Fruit fly (Drosophila melanogaster) whole organism, prepupa: ENCODE measurements around the gene CG6733.

Experiments
- CG11294 ChIP-seq: fragments of 200-800 bp; sonication (Bioruptor generic); IDR thresholded peaks from 2 replicates; pipeline ENCODE4 v1.3.6; 2022; ENCODE audit warnings: missing biosample characterization, missing genetic modification characterization
- CG11762 ChIP-seq: fragments of 200-800 bp; sonication (Bioruptor generic); optimal IDR thresholded peaks from 3 replicates; lab custom pipeline; 2016; ENCODE audit warnings: missing biosample characterization, missing genetic modification characterization; ENCODE audit not compliant: insufficient read depth
- CG11902 ChIP-seq: fragments of 200-800 bp; sonication (Bioruptor generic); optimal IDR thresholded peaks from 3 replicates; lab custom pipeline; 2016; ENCODE audit warnings: missing biosample characterization, missing genetic modification characterization
- CG15336 ChIP-seq: fragments of 200-800 bp; sonication (Bioruptor generic); IDR thresholded peaks from 2 replicates; pipeline ENCODE4 v1.3.6; 2022; ENCODE audit warnings: missing biosample characterization, missing genetic modification characterization
- CG1621 ChIP-seq: fragments of 200-800 bp; sonication (Bioruptor generic); optimal IDR thresholded peaks from 3 replicates; lab custom pipeline; 2018; ENCODE audit warnings: missing biosample characterization, mild to moderate bottlenecking, missing genetic modification characterization
- CG16779 ChIP-seq: fragments of 200-800 bp; sonication (Bioruptor generic); optimal IDR thresholded peaks from 3 replicates; lab custom pipeline; 2017; ENCODE audit warnings: missing biosample characterization, mild to moderate bottlenecking, missing genetic modification characterization
- CG3032 ChIP-seq: fragments of 200-800 bp; optimal IDR thresholded peaks from 2 replicates; lab custom pipeline; 2019; ENCODE audit warnings: missing biosample characterization, mild to moderate bottlenecking, missing genetic modification characterization, moderate library complexity
- CG31627 ChIP-seq: fragments of 200-800 bp; sonication (Bioruptor generic); optimal IDR thresholded peaks from 3 replicates; lab custom pipeline; 2016; ENCODE audit warnings: missing biosample characterization, missing genetic modification characterization
- CG32006 ChIP-seq: fragments of 200-800 bp; sonication (Bioruptor generic); optimal IDR thresholded peaks from 3 replicates; lab custom pipeline; 2017; ENCODE audit warnings: missing biosample characterization, mild to moderate bottlenecking, missing genetic modification characterization
- CG3919 ChIP-seq: fragments of 200-800 bp; sonication (Bioruptor generic); optimal IDR thresholded peaks from 3 replicates; lab custom pipeline; 2016; ENCODE audit warnings: missing biosample characterization, missing genetic modification characterization
- CG4318 ChIP-seq: fragments of 200-800 bp; sonication (Bioruptor generic); optimal IDR thresholded peaks from 3 replicates; lab custom pipeline; 2017; ENCODE audit warnings: missing biosample characterization, mild to moderate bottlenecking, missing genetic modification characterization
- CG6163 ChIP-seq: fragments of 200-800 bp; sonication (Bioruptor generic); IDR thresholded peaks from 3 replicates; pipeline ENCODE4 v1.3.6; 2022; ENCODE audit warnings: missing biosample characterization, missing genetic modification characterization
- CG6792 ChIP-seq: fragments of 200-800 bp; sonication (Bioruptor generic); optimal IDR thresholded peaks from 3 replicates; lab custom pipeline; 2016; ENCODE audit warnings: missing biosample characterization, missing genetic modification characterization
- CG6808 ChIP-seq: fragments of 200-800 bp; sonication (Bioruptor generic); optimal IDR thresholded peaks from 3 replicates; lab custom pipeline; 2017; ENCODE audit warnings: missing biosample characterization, missing genetic modification characterization, mild to moderate bottlenecking, moderate library complexity, missing genetic modification reagents
- CG6854 ChIP-seq: fragments of 200-800 bp; sonication (Bioruptor generic); optimal IDR thresholded peaks from 2 replicates; lab custom pipeline; 2017; ENCODE audit warnings: missing biosample characterization, mild to moderate bottlenecking, missing genetic modification characterization
- CG7368 ChIP-seq: fragments of 200-800 bp; sonication (Bioruptor generic); optimal IDR thresholded peaks from 3 replicates; lab custom pipeline; 2016; ENCODE audit warnings: missing biosample characterization, missing genetic modification characterization
- CG8119 ChIP-seq: fragments of 200-800 bp; sonication (Bioruptor generic); IDR thresholded peaks from 3 replicates; pipeline ENCODE4 v1.3.6; 2022; ENCODE audit warnings: missing biosample characterization, missing genetic modification characterization
- CG8319 ChIP-seq: fragments of 200-800 bp; sonication (Bioruptor generic); optimal IDR thresholded peaks from 3 replicates; lab custom pipeline; 2016; ENCODE audit warnings: missing biosample characterization, missing genetic modification characterization
- CG9139 ChIP-seq: fragments of 200-800 bp; sonication (Bioruptor generic); optimal IDR thresholded peaks from 3 replicates; lab custom pipeline; 2017; ENCODE audit warnings: missing biosample characterization, mild to moderate bottlenecking, missing genetic modification characterization
- Eip78C ChIP-seq: fragments of 200-800 bp; sonication (Bioruptor generic); peaks from one replicate; lab custom pipeline; 2016; ENCODE audit warnings: missing biosample characterization, missing genetic modification characterization
- Eip93F ChIP-seq: fragments of 200-800 bp; sonication (Bioruptor generic); optimal IDR thresholded peaks from 2 replicates; lab custom pipeline; 2016; ENCODE audit warnings: missing biosample characterization, mild to moderate bottlenecking, missing genetic modification characterization
- Ets96B ChIP-seq: fragments of 200-800 bp; optimal IDR thresholded peaks from 2 replicates; lab custom pipeline; 2019; ENCODE audit warnings: missing biosample characterization, mild to moderate bottlenecking, missing genetic modification characterization, moderate library complexity
- Hr38 ChIP-seq: sonication (Bioruptor generic); optimal IDR thresholded peaks from 2 replicates; lab custom pipeline; 2016; ENCODE audit warnings: missing biosample characterization, missing genetic modification characterization
- Hr39 ChIP-seq: fragments of 200-800 bp; sonication (Bioruptor generic); optimal IDR thresholded peaks from 2 replicates; lab custom pipeline; 2016; ENCODE audit warnings: missing biosample characterization, missing genetic modification characterization
- Hr4 ChIP-seq: fragments of 200-800 bp; sonication (Bioruptor generic); optimal IDR thresholded peaks from 3 replicates; lab custom pipeline; 2016; ENCODE audit warnings: missing biosample characterization, missing genetic modification characterization
- Lpt ChIP-seq: fragments of 200-800 bp; sonication (Bioruptor generic); optimal IDR thresholded peaks from 3 replicates; lab custom pipeline; 2016; ENCODE audit warnings: missing biosample characterization, missing genetic modification characterization
- Met ChIP-seq: fragments of 200-800 bp; sonication (Bioruptor generic); optimal IDR thresholded peaks from 3 replicates; lab custom pipeline; 2016; ENCODE audit warnings: missing biosample characterization, missing genetic modification characterization
- OdsH ChIP-seq: fragments of 200-800 bp; sonication (Bioruptor generic); optimal IDR thresholded peaks from 3 replicates; lab custom pipeline; 2016; ENCODE audit warnings: missing biosample characterization, missing genetic modification characterization
- Smox ChIP-seq: fragments of 200-800 bp; sonication (Bioruptor generic); optimal IDR thresholded peaks from 3 replicates; lab custom pipeline; 2016; ENCODE audit warnings: missing biosample characterization, missing genetic modification characterization
- Sox102F ChIP-seq: fragments of 200-800 bp; sonication (Bioruptor generic); optimal IDR thresholded peaks from 2 replicates; lab custom pipeline; 2016; ENCODE audit warnings: missing biosample characterization, mild to moderate bottlenecking, missing genetic modification characterization
- Sox14 ChIP-seq: fragments of 200-800 bp; sonication (Bioruptor generic); optimal IDR thresholded peaks from 3 replicates; lab custom pipeline; 2016; ENCODE audit warnings: missing biosample characterization, missing genetic modification characterization
- achi ChIP-seq: fragments of 200-800 bp; sonication (Bioruptor generic); optimal IDR thresholded peaks from 3 replicates; lab custom pipeline; 2016; ENCODE audit warnings: missing biosample characterization, missing genetic modification characterization
- acj6 ChIP-seq: fragments of 200-800 bp; sonication (Bioruptor generic); optimal IDR thresholded peaks from 3 replicates; lab custom pipeline; 2016; ENCODE audit warnings: missing biosample characterization, missing genetic modification characterization
- cyc ChIP-seq: fragments of 200-800 bp; sonication (Bioruptor generic); optimal IDR thresholded peaks from 3 replicates; lab custom pipeline; 2016; ENCODE audit warnings: missing biosample characterization, missing genetic modification characterization
- dac ChIP-seq: fragments of 200-800 bp; sonication (Bioruptor generic); optimal IDR thresholded peaks from 2 replicates; lab custom pipeline; 2017; ENCODE audit warnings: missing biosample characterization, mild to moderate bottlenecking, missing genetic modification characterization
- dsx ChIP-seq: fragments of 200-800 bp; optimal IDR thresholded peaks from 3 replicates; lab custom pipeline; 2019; ENCODE audit warnings: missing biosample characterization, mild to moderate bottlenecking, missing genetic modification characterization, moderate library complexity; ENCODE audit not compliant: poor library complexity, severe bottlenecking
- esn ChIP-seq: fragments of 200-800 bp; sonication (Bioruptor generic); optimal IDR thresholded peaks from 2 replicates; lab custom pipeline; 2016; ENCODE audit warnings: missing biosample characterization, mild to moderate bottlenecking, missing genetic modification characterization, moderate library complexity
- fd59A ChIP-seq: fragments of 200-800 bp; sonication (Bioruptor generic); optimal IDR thresholded peaks from 2 replicates; lab custom pipeline; 2017; ENCODE audit warnings: missing biosample characterization, mild to moderate bottlenecking, missing genetic modification characterization, missing genetic modification reagents
- fd85E ChIP-seq: fragments of 200-800 bp; sonication (Bioruptor generic); optimal IDR thresholded peaks from 3 replicates; lab custom pipeline; 2016; ENCODE audit warnings: missing biosample characterization, missing genetic modification characterization
- fkh ChIP-seq: fragments of 200-800 bp; sonication (Bioruptor generic); optimal IDR thresholded peaks from 3 replicates; lab custom pipeline; 2017; ENCODE audit warnings: missing biosample characterization, mild to moderate bottlenecking, missing genetic modification characterization, moderate library complexity
- lz ChIP-seq: fragments of 200-800 bp; sonication (Bioruptor generic); optimal IDR thresholded peaks from 3 replicates; lab custom pipeline; 2016; ENCODE audit warnings: missing biosample characterization, missing genetic modification characterization
- pdm3 ChIP-seq: fragments of 200-800 bp; sonication (Bioruptor generic); optimal IDR thresholded peaks from 3 replicates; lab custom pipeline; 2016; ENCODE audit warnings: missing biosample characterization, missing genetic modification characterization
- ss ChIP-seq, 2 experiments: fragments of 200-800 bp; sonication (Bioruptor generic); optimal IDR thresholded peaks; 2 replicates in 1 of 2; 3 replicates in 1 of 2; lab custom pipeline; 2017 to 2018; ENCODE audit warnings: mild to moderate bottlenecking in 2 of 2, missing biosample characterization in 2 of 2, missing genetic modification characterization in 2 of 2, moderate library complexity in 1 of 2
- svp ChIP-seq: fragments of 200-800 bp; sonication (Bioruptor generic); peaks from one replicate; lab custom pipeline; 2016; ENCODE audit warnings: missing biosample characterization, missing genetic modification characterization
- topi ChIP-seq: fragments of 200-800 bp; sonication (Bioruptor generic); optimal IDR thresholded peaks from 3 replicates; lab custom pipeline; 2016; ENCODE audit warnings: missing biosample characterization, missing genetic modification characterization
- vri ChIP-seq: fragments of 200-800 bp; sonication (Bioruptor generic); optimal IDR thresholded peaks from 3 replicates; lab custom pipeline; 2016; ENCODE audit warnings: missing biosample characterization, mild to moderate bottlenecking, missing genetic modification characterization

The CG6733 gene

dm6 chr3R:23099233-23099632, 1.7 kb downstream of the CG6733 start, which contains the start of gene CG6738:
Gene CG6738 (plus strand): TSS chr3R:23099533.
- TF ChIP-seq achi (GFP tag; lab: Kevin White, UChicago), result no peak
- no peak for TF ChIP-seq svp (GFP tag; lab: Kevin White, UChicago)
- no peak for TF ChIP-seq Hr4
- no peak for TF ChIP-seq CG9139 (GFP tag; lab: Kevin White, UChicago)
- no peak for TF ChIP-seq CG15336
- TF ChIP-seq Ets96B (tag; lab: Kevin White, UChicago), result no peak
- no peak for TF ChIP-seq acj6 (GFP tag; lab: Kevin White, UChicago)
- TF ChIP-seq CG31627 (GFP tag; lab: Kevin White, UChicago), result no peak
- TF ChIP-seq CG8119 (GFP tag; lab: Robert Waterston, UW), result no peak
- TF ChIP-seq esn (GFP tag; lab: Kevin White, UChicago), result no peak
- TF ChIP-seq CG6808 (GFP tag; lab: Kevin White, UChicago), result no peak
- no peak for TF ChIP-seq CG3919
- TF ChIP-seq CG11762 (GFP tag; lab: Kevin White, UChicago), result no peak

dm6 chr3R:23110724-23111123, 13.2 kb downstream of the CG6733 start:
- no peak for TF ChIP-seq pdm3 (GFP tag; lab: Kevin White, UChicago)
- peak; percentile 19 for TF ChIP-seq CG32006

- no peak for TF ChIP-seq CG8319 (GFP tag; lab: Kevin White, UChicago)
- peak; percentile 40 for TF ChIP-seq cyc (GFP tag; lab: Kevin White, UChicago)
- no peak for TF ChIP-seq CG6854 (GFP tag; lab: Kevin White, UChicago)
- TF ChIP-seq CG6792, result peak; percentile 40
- peak; percentile 30 for TF ChIP-seq Sox102F (GFP tag; lab: Kevin White, UChicago)
- peak; percentile 36; the same call in 1 of the 2 replicates for TF ChIP-seq CG15336
- TF ChIP-seq svp (GFP tag; lab: Kevin White, UChicago), result peak; percentile 70
- TF ChIP-seq Eip78C, result peak; percentile 81
- peak; percentile 40 for TF ChIP-seq lz (GFP tag; lab: Kevin White, UChicago)
- TF ChIP-seq CG3919, result peak; percentile 35
- TF ChIP-seq CG3032 (tag; lab: Kevin White, UChicago), result peak; percentile 46
- TF ChIP-seq Sox14 (GFP tag; lab: Kevin White, UChicago), result peak; percentile 12
- no peak for TF ChIP-seq Eip93F (GFP tag; lab: Kevin White, UChicago)
- no peak for TF ChIP-seq Hr38 (GFP tag; lab: Kevin White, UChicago)
- TF ChIP-seq OdsH (GFP tag; lab: Kevin White, UChicago), result peak; percentile 48
- TF ChIP-seq CG7368 (GFP tag; lab: Kevin White, UChicago), result no peak
- TF ChIP-seq CG11762 (GFP tag; lab: Kevin White, UChicago), result peak; percentile 2
- no peak for TF ChIP-seq vri (GFP tag; lab: Kevin White, UChicago)
- peak; percentile 9 for TF ChIP-seq dac
- TF ChIP-seq Hr39 (GFP tag; lab: Kevin White, UChicago), result peak; percentile 15
- peak; percentile 48; the same call in 1 of the 2 replicates for TF ChIP-seq CG11294 (GFP tag; lab: Robert Waterston, UW)
- peak; percentile 17 for TF ChIP-seq CG1621
- TF ChIP-seq Smox (GFP tag; lab: Kevin White, UChicago), result peak; percentile 24
- peak; percentile 37 for TF ChIP-seq Met (GFP tag; lab: Kevin White, UChicago)
- no peak for TF ChIP-seq fd85E (GFP tag; lab: Kevin White, UChicago)
- TF ChIP-seq ss (GFP tag; optimal IDR thresholded peaks at IDR 0.05; lab: Kevin White, UChicago), result peak; percentile 2 to 3
- TF ChIP-seq CG32006, result peak; percentile 56
- TF ChIP-seq Lpt (GFP tag; lab: Kevin White, UChicago), result no peak
- TF ChIP-seq pdm3 (GFP tag; lab: Kevin White, UChicago), result peak; percentile 45
- no peak for TF ChIP-seq esn (GFP tag; lab: Kevin White, UChicago)
- TF ChIP-seq fd59A, result no peak
- peak; percentile 59 for TF ChIP-seq CG6163 (GFP tag; lab: Robert Waterston, UW)
- peak; percentile 29 for TF ChIP-seq Ets96B (tag; lab: Kevin White, UChicago)
- no peak for TF ChIP-seq CG11902 (GFP tag; lab: Kevin White, UChicago)
- TF ChIP-seq fkh, result no peak
- peak; percentile 33 for TF ChIP-seq dsx (GFP tag; lab: Kevin White, UChicago)
- no peak for TF ChIP-seq CG4318 (GFP tag; lab: Kevin White, UChicago)
- TF ChIP-seq CG9139 (GFP tag; lab: Kevin White, UChicago), result no peak
- peak; percentile 46 for TF ChIP-seq topi (GFP tag; lab: Kevin White, UChicago)
- no peak for TF ChIP-seq CG16779 (tag; lab: Kevin White, UChicago)
Observed at dm6 chr3R:23112680-23113362, 15.3 kb downstream of the CG6733 start, which contains the start of gene Cow. Gene Cow (minus strand): TSS chr3R:23112730.
